Fruit fly (Drosophila melanogaster): ENCODE results near the gene CG32071.

CG32071 gene

dm6 chr3L:11107432-11107831 lies 3.8 kb upstream of the CG32071 start, which contains the start of gene CG32073 (continued):
- peak; percentile 40 for TF ChIP-seq CG6683 (GFP tag; optimal IDR thresholded peaks at IDR 0.05)
- TF ChIP-seq CG17802 (tag; optimal IDR thresholded peaks at IDR 0.05), result no peak
- TF ChIP-seq ATbp (GFP tag; optimal IDR thresholded peaks at IDR 0.05), result peak; percentile 51
- peak; percentile 2 for TF ChIP-seq CG3281 (GFP tag; optimal IDR thresholded peaks at IDR 0.05)
- no peak for TF ChIP-seq gsb (GFP tag; IDR thresholded peaks at IDR 0.05)
- no peak for TF ChIP-seq pfk (GFP tag; optimal IDR thresholded peaks at IDR 0.05)
- no peak for TF ChIP-seq ci (GFP tag; IDR thresholded peaks at IDR 0.05)
- no peak for TF ChIP-seq tll (GFP tag; optimal IDR thresholded peaks at IDR 0.05)
- no peak for TF ChIP-seq CG7357 (GFP tag; IDR thresholded peaks at IDR 0.05)
- no peak for TF ChIP-seq peb (GFP tag; IDR thresholded peaks at IDR 0.05)
- TF ChIP-seq caup (GFP tag; optimal IDR thresholded peaks at IDR 0.05; ENCODE audit: severe bottlenecking), result peak; percentile 38
- peak; percentile 55 for TF ChIP-seq CG6813 (GFP tag; optimal IDR thresholded peaks at IDR 0.05)
- no peak for TF ChIP-seq nom (GFP tag; optimal IDR thresholded peaks at IDR 0.05)
- no peak for TF ChIP-seq CG18619 (GFP tag; optimal IDR thresholded peaks at IDR 0.05)
- no peak for TF ChIP-seq zfh1 (GFP tag; IDR thresholded peaks at IDR 0.05)
- TF ChIP-seq CG6254 (GFP tag; optimal IDR thresholded peaks at IDR 0.05), result peak; percentile 33
- no peak for TF ChIP-seq CG8089 (GFP tag; optimal IDR thresholded peaks at IDR 0.05)
- TF ChIP-seq CG1832 (GFP tag; optimal IDR thresholded peaks at IDR 0.05), result no peak
- no peak for TF ChIP-seq D19B (GFP tag; optimal IDR thresholded peaks at IDR 0.05)

dm6 chr3L:11102930-11103329 lies 743 bp downstream of the CG32071 start, which contains the start of gene Elo68alpha:
Gene Elo68alpha, minus strand, starts transcription at chr3L:11103030.
- TF ChIP-seq pzg (GFP tag; optimal IDR thresholded peaks at IDR 0.05), result no peak

dm6 chr3L:11101598-11101997 lies 2.1 kb downstream of the CG32071 start, which contains the start of gene Elo68beta:
Gene Elo68beta, minus strand, starts transcription at chr3L:11101698.
- TF ChIP-seq Dip2 (GFP tag; IDR thresholded peaks at IDR 0.05) (no peak), Dref (GFP tag; IDR thresholded peaks at IDR 0.05) (no peak), CG8478 (optimal IDR thresholded peaks at IDR 0.05) (no peak), CG11560 (tag; IDR thresholded peaks at IDR 0.05) (no peak), shn (GFP tag; optimal IDR thresholded peaks at IDR 0.05) (no peak), TFAM (GFP tag; optimal IDR thresholded peaks at IDR 0.05) (no peak), Aef1 (GFP tag; IDR thresholded peaks at IDR 0.05) (no peak), CG4328 (GFP tag; optimal IDR thresholded peaks at IDR 0.05) (no peak), Hr51 (GFP tag; optimal IDR thresholded peaks at IDR 0.05) (no peak), Dek (tag; optimal IDR thresholded peaks at IDR 0.05) (no peak)

- TF ChIP-seq jumu (GFP tag; optimal IDR thresholded peaks at IDR 0.05), result peak; percentile 92
- peak; percentile 76 for TF ChIP-seq Jarid2 (GFP tag; optimal IDR thresholded peaks at IDR 0.05)
- peak; percentile 96 for TF ChIP-seq zfh2 (GFP tag; optimal IDR thresholded peaks at IDR 0.05)
- TF ChIP-seq seq (GFP tag; IDR thresholded peaks at IDR 0.05), result peak; percentile 87
- TF ChIP-seq CG43689 (GFP tag; IDR thresholded peaks at IDR 0.05), result peak; percentile 44; the same call in 1 of the 2 replicates
- peak; percentile 92 to 96 for TF ChIP-seq Pdp1 (GFP tag; optimal IDR thresholded peaks at IDR 0.05)
- TF ChIP-seq CG8765 (GFP tag; IDR thresholded peaks at IDR 0.05), result peak; percentile 67
- peak; percentile 96 for TF ChIP-seq CG18476 (GFP tag; optimal IDR thresholded peaks at IDR 0.05)
- TF ChIP-seq sob (GFP tag; IDR thresholded peaks at IDR 0.05), result peak; percentile 92
- peak; percentile 90 for TF ChIP-seq CG2875 (GFP tag; optimal IDR thresholded peaks at IDR 0.05)
- peak; percentile 84 to 92 for TF ChIP-seq bsh (GFP tag; optimal IDR thresholded peaks at IDR 0.05)
- TF ChIP-seq CG10979 (tag; optimal IDR thresholded peaks at IDR 0.05), result peak; percentile 90
- TF ChIP-seq Awh (GFP tag; IDR thresholded peaks at IDR 0.05), result peak; percentile 73; the same call in 1 of the 2 replicates
- 0 out of 2 replicates have a peak, but pooled peaks have one; percentile 30 for TF ChIP-seq CG4360 (GFP tag; IDR thresholded peaks at IDR 0.05)
- TF ChIP-seq Drgx (GFP tag; IDR thresholded peaks at IDR 0.05), result peak; percentile 91
- TF ChIP-seq nom (GFP tag; optimal IDR thresholded peaks at IDR 0.05), result peak; percentile 76
Measured at dm6 chr3L:11097982-11098663, 5.5 kb downstream of the CG32071 start, which contains the start of the genes Irbp18 and APP-BP1. Gene Irbp18, minus strand, starts transcription at chr3L:11098186. Gene APP-BP1, plus strand, starts transcription at chr3L:11098412.

Measured in whole organism, embryonic.